Worm (Caenorhabditis elegans) whole organism, L4 larva: ENCODE data around the gene F55A4.7.
"Not testable (repeated sequence)": the region's sequence is repeated elsewhere in the genome, so short reads cannot be mapped to it uniquely, and the experiment has no call there.

Experiments
- D1046.2 ChIP-seq: fragments of 200-800 bp; sonication (Bioruptor generic); IDR thresholded peaks from 2 replicates; pipeline ENCODE4 v1.3.6; 2022; ENCODE audit warnings: missing genetic modification characterization, missing compliant biosample characterization
- F26F4.8 ChIP-seq: fragments of 200-800 bp; sonication (Bioruptor generic); conservative IDR thresholded peaks from 2 replicates; pipeline ENCODE4 v1.3.6; 2022; ENCODE audit warnings: missing genetic modification characterization, missing compliant biosample characterization
- F37D6.2 ChIP-seq: sonication (generic microtip); optimal IDR thresholded peaks from 2 replicates; lab custom pipeline; 2016; ENCODE audit warnings: mild to moderate bottlenecking, missing genetic modification characterization, missing compliant biosample characterization
- T26A8.4 ChIP-seq: fragments of 200-800 bp; sonication (Bioruptor generic); IDR thresholded peaks from 2 replicates; pipeline ENCODE4 v1.3.6; 2022; ENCODE audit warnings: missing genetic modification characterization, missing compliant biosample characterization
- Y105C5A.15 ChIP-seq: fragments of 200-800 bp; sonication (Bioruptor generic); IDR thresholded peaks from 2 replicates; pipeline ENCODE4 v1.3.6; 2022; ENCODE audit warnings: missing genetic modification characterization, missing compliant biosample characterization
- ZK337.2 ChIP-seq: fragments of 200-800 bp; sonication (Bioruptor generic); IDR thresholded peaks from 2 replicates; pipeline ENCODE4 v1.3.6; 2022; ENCODE audit warnings: missing genetic modification reagents, missing genetic modification characterization, missing compliant biosample characterization
- aha-1 ChIP-seq: fragments of 150-350 bp; peaks from one replicate; lab custom pipeline; 2014; ENCODE audit warnings: missing biosample characterization, missing genetic modification characterization
- arid-1 ChIP-seq: fragments of 200-800 bp; sonication (Bioruptor generic); conservative IDR thresholded peaks from 2 replicates; pipeline ENCODE4 v1.3.6; 2022; ENCODE audit warnings: missing genetic modification reagents, missing genetic modification characterization, missing compliant biosample characterization
- attf-4 ChIP-seq: sonication (generic microtip); optimal IDR thresholded peaks from 3 replicates; lab custom pipeline; 2017; ENCODE audit warnings: missing biosample characterization, missing genetic modification characterization
- ceh-44 ChIP-seq: fragments of 200-800 bp; sonication (Bioruptor generic); IDR thresholded peaks from 2 replicates; pipeline ENCODE4 v1.3.6; 2022; ENCODE audit warnings: missing genetic modification reagents, missing genetic modification characterization, missing compliant biosample characterization
- ces-1 ChIP-seq: fragments of 150-350 bp; sonication (generic microtip); optimal IDR thresholded peaks from 4 replicates; lab custom pipeline; 2014; ENCODE audit warnings: missing biosample characterization, missing genetic modification reagents, missing genetic modification characterization
- cey-2 ChIP-seq: sonication (generic microtip); optimal IDR thresholded peaks from 3 replicates; lab custom pipeline; 2017; ENCODE audit warnings: missing genetic modification characterization, mild to moderate bottlenecking, missing compliant biosample characterization, antibody characterized with exemption, borderline replicate concordance; ENCODE audit not compliant: insufficient read depth
- ctbp-1 ChIP-seq: fragments of 200-800 bp; sonication (Bioruptor generic); IDR thresholded peaks from 2 replicates; pipeline ENCODE4 v1.3.6; 2022; ENCODE audit warnings: missing genetic modification reagents, missing genetic modification characterization, missing compliant biosample characterization
- daf-19 ChIP-seq: fragments of 200-800 bp; sonication (Bioruptor generic); conservative IDR thresholded peaks from 2 replicates; pipeline ENCODE4 v1.3.6; 2022; ENCODE audit warnings: missing genetic modification characterization, missing compliant biosample characterization
- dmd-6 ChIP-seq: fragments of 200-800 bp; sonication (Bioruptor generic); IDR thresholded peaks from 2 replicates; pipeline ENCODE4 v1.3.6; 2022; ENCODE audit warnings: missing genetic modification reagents, missing genetic modification characterization, missing compliant biosample characterization
- dmd-8 ChIP-seq: fragments of 200-800 bp; sonication (Bioruptor generic); IDR thresholded peaks from 2 replicates; pipeline ENCODE4 v1.3.6; 2022; ENCODE audit warnings: missing genetic modification characterization, missing compliant biosample characterization
- dmd-9 ChIP-seq: fragments of 200-800 bp; sonication (Bioruptor generic); IDR thresholded peaks from 2 replicates; pipeline ENCODE4 v1.3.6; 2022; ENCODE audit warnings: missing genetic modification reagents, missing genetic modification characterization, missing compliant biosample characterization
- egl-43 ChIP-seq: fragments of 200-800 bp; sonication (Bioruptor generic); IDR thresholded peaks from 2 replicates; pipeline ENCODE4 v1.3.6; 2022; ENCODE audit warnings: missing genetic modification reagents, missing genetic modification characterization, missing compliant biosample characterization
- hlh-11 ChIP-seq: fragments of 200-800 bp; sonication (Bioruptor generic); optimal IDR thresholded peaks from 2 replicates; lab custom pipeline; 2018; ENCODE audit warnings: mild to moderate bottlenecking, missing genetic modification characterization, missing compliant biosample characterization
- hlh-30 ChIP-seq: sonication (generic microtip); optimal IDR thresholded peaks from 2 replicates; lab custom pipeline; 2017; ENCODE audit warnings: antibody characterized with exemption, mild to moderate bottlenecking, missing genetic modification characterization, missing compliant biosample characterization; ENCODE audit not compliant: insufficient read depth
- lim-7 ChIP-seq: fragments of 200-800 bp; sonication (Bioruptor generic); IDR thresholded peaks from 2 replicates; pipeline ENCODE4 v1.3.6; 2022; ENCODE audit warnings: missing genetic modification characterization, missing compliant biosample characterization
- lin-1 ChIP-seq: fragments of 200-800 bp; sonication (Bioruptor generic); IDR thresholded peaks from 2 replicates; pipeline ENCODE4 v1.3.6; 2022; ENCODE audit warnings: missing genetic modification reagents, missing genetic modification characterization, missing compliant biosample characterization
- lin-13 ChIP-seq: fragments of 150-350 bp; optimal IDR thresholded peaks from 2 replicates; lab custom pipeline; 2014; ENCODE audit warnings: missing biosample characterization, missing genetic modification reagents, missing genetic modification characterization
- lin-15B ChIP-seq: fragments of 150-350 bp; sonication (generic microtip); optimal IDR thresholded peaks from 3 replicates; lab custom pipeline; 2014; ENCODE audit warnings: missing biosample characterization, missing genetic modification characterization
- lin-38 ChIP-seq: fragments of 200-800 bp; sonication (Bioruptor generic); IDR thresholded peaks from 2 replicates; pipeline ENCODE4 v1.3.6; 2022; ENCODE audit warnings: missing genetic modification reagents, missing genetic modification characterization, missing compliant biosample characterization
- madf-5 ChIP-seq, 2 experiments: fragments of 200-800 bp; sonication (Bioruptor generic); IDR thresholded peaks; 2 replicates each; pipeline ENCODE4 v1.3.6; 2022; ENCODE audit warnings: missing compliant biosample characterization in 2 of 2, missing genetic modification characterization in 2 of 2
- mdt-29 ChIP-seq: fragments of 200-800 bp; sonication (Bioruptor generic); IDR thresholded peaks from 2 replicates; pipeline ENCODE4 v1.3.6; 2022; ENCODE audit warnings: missing genetic modification reagents, missing genetic modification characterization, missing compliant biosample characterization
- mep-1 ChIP-seq: fragments of 150-350 bp; sonication (generic microtip); optimal IDR thresholded peaks from 3 replicates; lab custom pipeline; 2014; ENCODE audit warnings: missing biosample characterization, missing genetic modification characterization
- nhr-48 ChIP-seq: sonication (generic microtip); optimal IDR thresholded peaks from 2 replicates; lab custom pipeline; 2016; ENCODE audit warnings: mild to moderate bottlenecking, missing genetic modification characterization, missing compliant biosample characterization
- nhr-6 ChIP-seq: fragments of 150-350 bp; optimal IDR thresholded peaks from 2 replicates; lab custom pipeline; 2014; ENCODE audit warnings: missing biosample characterization, missing genetic modification characterization
- pha-4 ChIP-seq, 2 experiments: fragments of 150-350 bp in 1 of 2; fragments of 200-800 bp in 1 of 2; sonication (Bioruptor generic) in 1 of 2; IDR thresholded peaks in 1 of 2; optimal IDR thresholded peaks in 1 of 2; 2 replicates each; pipeline versions ENCODE4 v1.3.6 to Lab custom; 2014 to 2022; ENCODE audit warnings: missing genetic modification characterization in 2 of 2, missing genetic modification reagents in 2 of 2, missing biosample characterization in 1 of 2, missing compliant biosample characterization in 1 of 2
- pqm-1 ChIP-seq: sonication (generic microtip); optimal IDR thresholded peaks from 2 replicates; lab custom pipeline; 2017; ENCODE audit warnings: missing biosample characterization, missing genetic modification characterization
- rbr-2 ChIP-seq: sonication (generic microtip); optimal IDR thresholded peaks from 2 replicates; lab custom pipeline; 2016; ENCODE audit warnings: missing genotype, missing genetic modification characterization, missing compliant biosample characterization
- sdz-12 ChIP-seq: fragments of 200-800 bp; sonication (Bioruptor generic); optimal IDR thresholded peaks from 2 replicates; lab custom pipeline; 2018; ENCODE audit warnings: mild to moderate bottlenecking, missing genetic modification characterization, missing compliant biosample characterization
- set-16 ChIP-seq: fragments of 200-800 bp; sonication (Bioruptor generic); IDR thresholded peaks from 2 replicates; pipeline ENCODE4 v1.3.6; 2022; ENCODE audit warnings: missing genetic modification reagents, missing genetic modification characterization, missing compliant biosample characterization
- snpc-1.2 ChIP-seq: fragments of 200-800 bp; sonication (Bioruptor generic); IDR thresholded peaks from 2 replicates; pipeline ENCODE4 v1.3.6; 2022; ENCODE audit warnings: missing genetic modification reagents, missing genetic modification characterization, missing compliant biosample characterization
- spr-3 ChIP-seq: fragments of 200-800 bp; sonication (Bioruptor generic); optimal IDR thresholded peaks from 2 replicates; lab custom pipeline; 2018; ENCODE audit warnings: mild to moderate bottlenecking, missing genetic modification characterization, missing compliant biosample characterization
- vab-7 ChIP-seq: fragments of 200-800 bp; sonication (Bioruptor generic); IDR thresholded peaks from 2 replicates; pipeline ENCODE4 v1.3.6; 2022; ENCODE audit warnings: missing genetic modification reagents, missing genetic modification characterization, missing compliant biosample characterization
- zfp-3 ChIP-seq: fragments of 200-800 bp; sonication (Bioruptor generic); conservative IDR thresholded peaks from 2 replicates; pipeline ENCODE4 v1.3.6; 2022; ENCODE audit warnings: missing genetic modification reagents, missing genetic modification characterization, missing compliant biosample characterization

F55A4.7 gene

ce11 chrX:1080549-1080948 is 42.3 kb upstream of the F55A4.7 start, which contains the start of gene pfn-3:
Gene pfn-3 (minus strand): TSS chrX:1080649.
- TF ChIP-seq F37D6.2 (tag; lab: Kevin White, UChicago): no peak
- TF ChIP-seq rbr-2 (tag; lab: Kevin White, UChicago): no peak
- no peak for TF ChIP-seq cey-2 (tag; lab: Kevin White, UChicago)
- TF ChIP-seq pha-4 (GFP tag; IDR thresholded peaks at IDR 0.05; lab: Robert Waterston, UW): no peak
- no peak for TF ChIP-seq pha-4 (tag; optimal IDR thresholded peaks at IDR 0.05; lab: Kevin White, UChicago)

DNA sequence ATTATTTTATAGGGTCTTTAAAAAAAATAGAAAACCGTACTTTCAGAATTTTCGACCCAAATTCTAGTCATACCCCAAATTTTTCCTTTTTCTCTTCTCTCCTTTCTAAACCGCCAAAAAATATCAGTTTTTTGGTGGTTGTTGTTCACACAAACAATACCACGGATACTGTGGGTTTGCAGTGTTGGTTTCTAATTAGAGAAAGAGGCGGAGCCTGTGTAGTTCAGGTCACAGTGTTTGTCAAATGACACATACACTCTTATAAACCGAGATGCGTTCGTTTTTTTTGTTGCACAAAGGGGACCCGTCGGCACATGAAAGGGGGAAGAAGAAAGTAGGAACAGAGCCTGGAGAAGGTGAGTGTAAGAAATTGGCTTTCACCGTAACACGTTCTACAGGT is 33.9 kb upstream of the F55A4.7 start, which contains the start of gene lim-6:
lim-6 (plus strand) TSS at position 301 of the 400 bp plus-strand sequence.
- TF ChIP-seq dmd-8 (GFP tag; lab: Robert Waterston, UW): no peak
- TF ChIP-seq madf-5 (GFP tag; IDR thresholded peaks at IDR 0.05; lab: Robert Waterston, UW): no peak
- TF ChIP-seq ces-1: no peak

DNA sequence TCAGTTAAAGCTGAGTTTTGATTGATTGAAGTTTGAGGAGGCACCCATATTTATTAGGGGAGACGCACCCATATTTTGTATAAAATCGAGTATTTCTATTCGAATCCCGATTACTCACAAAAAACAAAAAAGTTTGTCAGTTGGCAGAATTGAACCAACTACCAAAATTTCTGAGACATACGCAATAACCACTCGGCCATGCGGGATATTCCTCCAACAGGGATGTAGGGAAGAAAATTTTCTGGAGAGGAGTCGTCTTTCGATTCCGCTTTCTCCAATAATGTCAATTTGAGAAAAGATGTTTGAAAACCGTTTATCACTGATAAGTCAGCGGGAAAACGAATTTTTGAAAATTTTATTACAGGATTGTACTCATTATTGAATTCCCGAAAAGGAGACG is 32.3 kb upstream of the F55A4.7 start:
- TF ChIP-seq T26A8.4 (GFP tag; lab: Robert Waterston, UW): peak; percentile 48; the same call in 1 of the 2 replicates
- peak; percentile 56; the same call in 1 of the 2 replicates for TF ChIP-seq lin-38 (GFP tag; lab: Robert Waterston, UW)
- TF ChIP-seq egl-43: peak; percentile 77
- TF ChIP-seq F26F4.8 (GFP tag; lab: Robert Waterston, UW): 0 out of 2 replicates have a peak, but pooled peaks have one; percentile 44
- TF ChIP-seq zfp-3 (GFP tag; lab: Robert Waterston, UW): peak; percentile 41; the same call in 1 of the 2 replicates
- TF ChIP-seq dmd-6: peak; percentile 21; the same call in 1 of the 2 replicates
- TF ChIP-seq ctbp-1 (GFP tag; lab: Robert Waterston, UW): 0 out of 2 replicates have a peak, but pooled peaks have one; percentile 36
- peak; percentile 11; the same call in 1 of the 2 replicates for TF ChIP-seq vab-7 (GFP tag; lab: Robert Waterston, UW)
- peak; percentile 60 for TF ChIP-seq dmd-8 (GFP tag; lab: Robert Waterston, UW)
- TF ChIP-seq lim-7: peak; percentile 73; the same call in 1 of the 2 replicates
- peak; percentile 58; the same call in 1 of the 2 replicates for TF ChIP-seq arid-1 (GFP tag; lab: Robert Waterston, UW)
- TF ChIP-seq dmd-9: 0 out of 2 replicates have a peak, but pooled peaks have one; percentile 8
- TF ChIP-seq ceh-44: 0 out of 2 replicates have a peak, but pooled peaks have one; percentile 37
- peak; percentile 22; the same call in 1 of the 2 replicates for TF ChIP-seq pha-4 (GFP tag; IDR thresholded peaks at IDR 0.05; lab: Robert Waterston, UW)
- TF ChIP-seq pha-4 (tag; optimal IDR thresholded peaks at IDR 0.05; lab: Kevin White, UChicago): not testable (repeated sequence)
- 0 out of 2 replicates have a peak, but pooled peaks have one; percentile 32 for TF ChIP-seq lin-1 (GFP tag; lab: Robert Waterston, UW)

DNA sequence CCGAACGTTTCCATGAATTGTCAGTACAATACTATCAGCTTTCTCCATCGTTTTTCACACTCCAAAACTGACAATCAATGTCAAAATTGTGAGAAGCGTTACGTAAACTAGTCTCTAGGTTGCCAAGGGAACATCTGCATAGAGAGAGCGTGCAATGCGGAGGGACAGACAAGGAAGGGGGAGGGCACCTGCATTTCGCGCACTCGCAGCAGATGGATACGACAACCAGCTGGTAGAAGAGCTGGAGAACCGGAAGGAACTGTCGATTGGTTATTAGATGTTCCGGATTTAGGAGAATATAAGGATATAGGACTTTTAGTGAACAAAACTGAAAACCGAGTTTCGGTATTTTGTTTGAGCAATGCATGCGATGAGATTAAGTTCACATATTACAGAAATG is 30.7 kb upstream of the F55A4.7 start, which contains the start of gene mksr-1:
mksr-1 (minus strand) TSS at position 144 of the 400 bp plus-strand sequence.
- TF ChIP-seq lin-1 (GFP tag; lab: Robert Waterston, UW) (no peak), mep-1 (tag; lab: Kevin White, UChicago) (no peak), aha-1 (tag; lab: Kevin White, UChicago) (peak; percentile 35), Y105C5A.15 (no peak)
- TF ChIP-seq, all 104 proteins: peak for 1

DNA sequence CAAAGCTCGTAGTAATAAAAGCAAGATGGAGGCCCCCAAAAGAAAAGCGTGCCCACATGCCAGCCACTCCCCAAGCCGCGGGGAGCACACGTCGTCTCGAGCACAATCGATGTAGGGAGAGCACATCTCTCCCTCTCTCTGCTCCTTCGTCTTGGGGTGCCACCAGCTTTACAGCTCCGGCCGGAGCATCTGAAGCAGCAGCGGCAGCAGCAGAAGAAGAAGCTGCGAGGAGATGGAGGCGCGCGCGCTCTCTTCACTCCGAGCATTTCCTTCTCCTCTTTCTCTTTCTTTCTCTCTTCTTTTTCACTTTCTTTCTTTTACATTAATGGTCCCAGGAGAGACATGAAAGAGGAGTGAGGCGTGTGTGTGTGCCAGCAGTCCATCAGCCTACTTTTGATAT is 25.8 kb upstream of the F55A4.7 start:
- TF ChIP-seq aha-1 (tag; lab: Kevin White, UChicago): no peak
- TF ChIP-seq daf-19 (GFP tag; lab: Robert Waterston, UW): no peak
- peak; percentile 36 for TF ChIP-seq dmd-6
- peak; percentile 99 for TF ChIP-seq set-16 (GFP tag; lab: Robert Waterston, UW)
- TF ChIP-seq lin-1 (GFP tag; lab: Robert Waterston, UW): no peak
- peak; percentile 83 for TF ChIP-seq rbr-2 (tag; lab: Kevin White, UChicago)
- TF ChIP-seq ctbp-1 (GFP tag; lab: Robert Waterston, UW): peak; percentile 79
- no peak for TF ChIP-seq pqm-1 (tag; lab: Kevin White, UChicago)
- TF ChIP-seq spr-3: no peak
- TF ChIP-seq hlh-11 (tag; lab: Kevin White, UChicago): peak; percentile 48
- TF ChIP-seq lin-15B: no peak
- TF ChIP-seq F37D6.2 (tag; lab: Kevin White, UChicago): peak; percentile 72
- TF ChIP-seq nhr-6 (tag; lab: Kevin White, UChicago): no peak
- no peak for TF ChIP-seq madf-5 (GFP tag; IDR thresholded peaks at IDR 0.05; lab: Robert Waterston, UW)
- TF ChIP-seq arid-1 (GFP tag; lab: Robert Waterston, UW): no peak
- no peak for TF ChIP-seq snpc-1.2 (GFP tag; lab: Robert Waterston, UW)
- peak; percentile 69 for TF ChIP-seq hlh-30 (tag; lab: Kevin White, UChicago)
- TF ChIP-seq mdt-29 (GFP tag; lab: Robert Waterston, UW): no peak
- TF ChIP-seq dmd-9: 0 out of 2 replicates have a peak, but pooled peaks have one; percentile 36
- no peak for TF ChIP-seq lin-13 (GFP tag; lab: Kevin White, UChicago)
- TF ChIP-seq Y105C5A.15: no peak
- TF ChIP-seq sdz-12: no peak
- no peak for TF ChIP-seq D1046.2
- TF ChIP-seq ZK337.2: no peak
- TF ChIP-seq nhr-48: peak; percentile 9
- TF ChIP-seq attf-4: no peak
- 0 out of 2 replicates have a peak, but pooled peaks have one; percentile 9 for TF ChIP-seq lin-38 (GFP tag; lab: Robert Waterston, UW)
